Fruit fly (Drosophila melanogaster) whole organism, embryonic: ENCODE results near the gene Creld.

Experiments used
- Bdp1 ChIP-seq: fragments of 200-800 bp; sonication (Bioruptor generic); optimal IDR thresholded peaks from 3 replicates; lab custom pipeline; 2016; ENCODE audit warnings: missing biosample characterization, missing genetic modification characterization
- CG5180 ChIP-seq: fragments of 200-800 bp; sonication (Bioruptor generic); optimal IDR thresholded peaks from 3 replicates; lab custom pipeline; 2017; ENCODE audit warnings: missing biosample characterization, missing genetic modification characterization, mild to moderate bottlenecking, moderate library complexity, missing genetic modification reagents
- MESR4 ChIP-seq: fragments of 200-800 bp; sonication (Bioruptor generic); optimal IDR thresholded peaks from 2 replicates; lab custom pipeline; 2018; ENCODE audit warnings: missing biosample characterization, mild to moderate bottlenecking, missing genetic modification characterization, moderate library complexity
- aop ChIP-seq: fragments of 200-800 bp; sonication (Bioruptor generic); IDR thresholded peaks from 2 replicates; pipeline ENCODE4 v1.3.6; 2022; ENCODE audit warnings: missing biosample characterization, missing genetic modification characterization
- ato ChIP-seq: fragments of 200-800 bp; sonication (Bioruptor generic); IDR thresholded peaks from 2 replicates; pipeline ENCODE4 v1.3.6; 2022; ENCODE audit warnings: missing biosample characterization, missing genetic modification characterization; ENCODE audit not compliant: partially characterized antibody
- fd102C ChIP-seq: fragments of 200-800 bp; sonication (Bioruptor generic); optimal IDR thresholded peaks from 2 replicates; lab custom pipeline; 2018; ENCODE audit warnings: missing biosample characterization, mild to moderate bottlenecking, missing genetic modification characterization, moderate library complexity
- tio ChIP-seq: fragments of 200-800 bp; sonication (Bioruptor generic); optimal IDR thresholded peaks from 2 replicates; lab custom pipeline; 2017; ENCODE audit warnings: missing biosample characterization, missing genetic modification characterization, inconsistent platforms
- tna ChIP-seq: fragments of 200-800 bp; sonication (Bioruptor generic); IDR thresholded peaks from 2 replicates; pipeline ENCODE4 v1.3.6; 2022; ENCODE audit warnings: missing biosample characterization, missing genetic modification characterization; ENCODE audit not compliant: partially characterized antibody

DNA sequence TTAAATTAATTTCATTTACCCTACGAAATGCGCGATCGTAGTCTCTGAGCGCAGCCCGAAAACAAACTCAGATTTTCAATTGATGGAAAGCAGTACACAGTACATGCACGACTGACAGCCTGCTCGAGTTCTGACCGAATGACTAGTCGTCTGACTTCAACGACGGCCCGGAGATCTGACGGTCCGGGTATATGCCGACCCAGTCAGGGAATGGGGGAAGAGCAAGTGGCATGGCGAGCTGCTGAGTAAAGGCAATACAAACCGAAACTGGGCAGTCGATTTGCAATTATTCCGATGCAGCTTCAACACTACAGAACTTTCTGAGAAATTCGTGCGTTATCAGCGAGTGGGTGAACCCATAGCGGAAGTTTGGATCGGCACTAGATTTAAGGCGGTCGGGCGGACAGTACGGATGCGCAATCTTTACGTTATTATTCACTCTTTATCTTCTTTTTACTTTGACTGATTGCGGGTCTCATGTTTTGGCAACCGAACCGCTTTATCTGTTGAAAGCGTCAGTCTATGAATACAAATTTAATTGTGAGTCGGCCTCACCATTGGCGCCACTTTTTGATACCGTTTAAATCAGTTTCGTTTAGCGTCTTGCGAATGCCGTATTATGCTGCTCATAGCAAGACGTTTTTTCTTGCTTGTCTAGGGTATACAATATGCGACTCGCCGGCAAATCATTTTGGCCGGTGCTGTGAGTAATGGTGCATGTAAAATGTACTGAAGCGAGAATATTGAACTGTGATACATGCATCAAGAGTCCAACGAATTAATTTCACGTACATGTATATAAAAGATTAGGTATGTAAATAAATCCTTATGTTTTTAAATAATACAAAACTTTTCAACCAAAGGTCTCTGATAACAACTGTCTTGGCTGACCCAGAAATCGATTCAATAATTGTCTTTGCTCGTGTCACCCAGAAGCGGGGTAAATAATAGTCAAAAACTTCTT, 18.6 kb downstream of the Creld start:
- TF ChIP-seq tio (GFP tag; lab: Kevin White, UChicago) = no peak
- TF ChIP-seq CG5180 (GFP tag; lab: Kevin White, UChicago) = no peak
- TF ChIP-seq ato (GFP tag; lab: Robert Waterston, UW) = no peak
- TF ChIP-seq tna (GFP tag; lab: Robert Waterston, UW) = no peak
- TF ChIP-seq MESR4 (GFP tag; lab: Kevin White, UChicago) = no peak
- TF ChIP-seq aop (GFP tag; lab: Robert Waterston, UW) = no peak
- TF ChIP-seq fd102C (GFP tag; lab: Kevin White, UChicago) = no peak
- TF ChIP-seq Bdp1 (GFP tag; lab: Kevin White, UChicago) = no peak
